Worm (Caenorhabditis elegans): Measurements from ENCODE around the gene ttc-39B.

The ttc-39B gene

DNA sequence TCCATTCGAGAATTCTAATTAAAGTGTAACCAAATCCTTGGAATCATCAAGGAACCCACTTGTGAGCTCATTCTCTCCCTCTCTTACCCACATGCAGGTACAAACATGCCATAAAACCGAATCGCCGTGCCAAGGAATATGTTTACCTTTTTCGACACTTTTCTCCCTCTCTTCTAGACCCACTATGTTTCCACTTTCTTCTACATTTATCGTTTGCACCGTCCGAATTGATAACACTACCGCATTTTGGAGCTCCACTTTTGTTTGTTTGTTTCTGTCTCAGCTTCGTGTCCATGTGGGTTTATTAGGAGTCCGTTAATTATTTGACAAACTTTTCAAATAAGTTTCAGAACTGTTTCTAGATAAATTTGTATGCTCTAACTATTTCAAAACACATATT is 51.9 kb downstream of the ttc-39B start:
- TF ChIP-seq flt-1 (GFP tag; IDR thresholded peaks at IDR 0.05) (no peak), klf-2 (GFP tag; conservative IDR thresholded peaks at IDR 0.05) (no peak), tab-1 (GFP tag; IDR thresholded peaks at IDR 0.05) (no peak), T22C8.4 (GFP tag; IDR thresholded peaks at IDR 0.05) (no peak), ref-1 (GFP tag; conservative IDR thresholded peaks at IDR 0.05) (no peak), med-1 (GFP tag; optimal IDR thresholded peaks at IDR 0.05; ENCODE audit: insufficient read depth) (no peak), ztf-23 (GFP tag; IDR thresholded peaks at IDR 0.05) (no peak), ztf-29 (GFP tag; IDR thresholded peaks at IDR 0.05) (no peak), cog-1 (tag; optimal IDR thresholded peaks at IDR 0.05) (no peak)

Measured in whole organism, midembryonic.